Fruit fly (Drosophila melanogaster) whole organism, embryonic: Measurements from ENCODE around the gene CG14431.
A peak's percentile ranks its signal among the peaks of the same experiment; 100 is the strongest.

Source experiments
- BtbVII ChIP-seq: fragments of 200-800 bp; sonication (Bioruptor generic); optimal IDR thresholded peaks from 3 replicates; lab custom pipeline; 2017; ENCODE audit warnings: missing biosample characterization, mild to moderate bottlenecking, missing genetic modification characterization
- CG11247 ChIP-seq: fragments of 200-800 bp; sonication (Bioruptor generic); IDR thresholded peaks from 2 replicates; pipeline ENCODE4 v1.3.6; 2022; ENCODE audit warnings: missing biosample characterization, missing genetic modification characterization
- CG11456 ChIP-seq: fragments of 200-800 bp; sonication (Bioruptor generic); IDR thresholded peaks from 3 replicates; pipeline ENCODE4 v1.3.6; 2022; ENCODE audit warnings: missing biosample characterization, missing genetic modification characterization
- CG11560 ChIP-seq: fragments of 200-800 bp; sonication (Bioruptor generic); IDR thresholded peaks from 3 replicates; pipeline ENCODE4 v1.3.6; 2022; ENCODE audit warnings: missing biosample characterization, missing genetic modification characterization
- CG12219 ChIP-seq: fragments of 200-800 bp; sonication (Bioruptor generic); optimal IDR thresholded peaks from 3 replicates; lab custom pipeline; 2018; ENCODE audit warnings: missing biosample characterization, mild to moderate bottlenecking, missing genetic modification characterization
- CG13775 ChIP-seq: fragments of 200-800 bp; sonication (Bioruptor generic); optimal IDR thresholded peaks from 3 replicates; lab custom pipeline; 2017; ENCODE audit warnings: missing biosample characterization, mild to moderate bottlenecking, missing genetic modification characterization
- CG14965 ChIP-seq: fragments of 200-800 bp; sonication (Bioruptor generic); optimal IDR thresholded peaks from 2 replicates; lab custom pipeline; 2016; ENCODE audit warnings: missing biosample characterization, missing genetic modification characterization, borderline replicate concordance
- CG16815 ChIP-seq: fragments of 200-800 bp; sonication (Bioruptor generic); optimal IDR thresholded peaks from 3 replicates; lab custom pipeline; 2017; ENCODE audit warnings: missing biosample characterization, mild to moderate bottlenecking, missing genetic modification characterization
- CG16863 ChIP-seq: fragments of 200-800 bp; sonication (Bioruptor generic); optimal IDR thresholded peaks from 3 replicates; lab custom pipeline; 2016; ENCODE audit warnings: missing biosample characterization, missing genetic modification characterization
- CG2120 ChIP-seq: fragments of 200-800 bp; sonication (Bioruptor generic); optimal IDR thresholded peaks from 3 replicates; lab custom pipeline; 2016; ENCODE audit warnings: missing biosample characterization, missing genetic modification characterization
- CG2712 ChIP-seq: fragments of 200-800 bp; optimal IDR thresholded peaks from 3 replicates; lab custom pipeline; 2019; ENCODE audit warnings: missing biosample characterization, mild to moderate bottlenecking, missing genetic modification characterization, moderate library complexity
- CG3065 ChIP-seq: fragments of 200-800 bp; sonication (Bioruptor generic); optimal IDR thresholded peaks from 2 replicates; lab custom pipeline; 2016; ENCODE audit warnings: missing biosample characterization, missing genetic modification characterization
- CG3407 ChIP-seq: fragments of 200-800 bp; sonication (Bioruptor generic); optimal IDR thresholded peaks from 2 replicates; lab custom pipeline; 2018; ENCODE audit warnings: missing biosample characterization, mild to moderate bottlenecking, missing genetic modification characterization
- CG4328 ChIP-seq: fragments of 200-800 bp; sonication (Bioruptor generic); optimal IDR thresholded peaks from 3 replicates; lab custom pipeline; 2017; ENCODE audit warnings: missing biosample characterization, missing genetic modification reagents, missing genetic modification characterization
- CG4617 ChIP-seq: fragments of 200-800 bp; sonication (Bioruptor generic); optimal IDR thresholded peaks from 3 replicates; lab custom pipeline; 2016; ENCODE audit warnings: missing biosample characterization, missing genetic modification characterization, borderline replicate concordance
- CG6683 ChIP-seq: fragments of 200-800 bp; sonication (Bioruptor generic); optimal IDR thresholded peaks from 2 replicates; lab custom pipeline; 2017; ENCODE audit warnings: missing biosample characterization, mild to moderate bottlenecking, missing genetic modification characterization, missing genetic modification reagents
- CG7963 ChIP-seq: fragments of 200-800 bp; sonication (Bioruptor generic); IDR thresholded peaks from 3 replicates; pipeline ENCODE4 v1.3.6; 2022; ENCODE audit warnings: missing biosample characterization, missing genetic modification characterization; ENCODE audit not compliant: partially characterized antibody
- Dbx ChIP-seq: fragments of 200-800 bp; sonication (Bioruptor generic); IDR thresholded peaks from 3 replicates; pipeline ENCODE4 v1.3.6; 2022; ENCODE audit warnings: missing biosample characterization, missing genetic modification characterization
- Fer1 ChIP-seq: fragments of 200-800 bp; sonication (Bioruptor generic); optimal IDR thresholded peaks from 2 replicates; lab custom pipeline; 2017; ENCODE audit warnings: missing biosample characterization, mild to moderate bottlenecking, missing genetic modification characterization
- GATAe ChIP-seq: fragments of 200-800 bp; sonication (Bioruptor generic); conservative IDR thresholded peaks from 2 replicates; pipeline ENCODE4 v1.3.6; 2022; ENCODE audit warnings: missing biosample characterization, missing genetic modification characterization
- Hr3 ChIP-seq: fragments of 200-800 bp; sonication (Bioruptor generic); optimal IDR thresholded peaks from 3 replicates; lab custom pipeline; 2016; ENCODE audit warnings: missing biosample characterization, missing genetic modification characterization
- Med ChIP-seq: fragments of 200-800 bp; sonication (Bioruptor generic); peaks from one replicate; lab custom pipeline; 2016; ENCODE audit warnings: missing biosample characterization, missing genetic modification characterization, mild to moderate bottlenecking, inconsistent platforms, moderate library complexity
- al ChIP-seq: fragments of 200-800 bp; sonication (Bioruptor generic); IDR thresholded peaks from 2 replicates; pipeline ENCODE4 v1.3.6; 2022; ENCODE audit warnings: missing biosample characterization, missing genetic modification characterization
- bab2 ChIP-seq: fragments of 200-800 bp; sonication (Bioruptor generic); optimal IDR thresholded peaks from 2 replicates; lab custom pipeline; 2016; ENCODE audit warnings: missing biosample characterization, missing genetic modification characterization
- cad ChIP-seq: fragments of >200 bp; optimal IDR thresholded peaks from 2 replicates; lab custom pipeline; 2017; ENCODE audit warnings: missing biosample characterization, missing genetic modification characterization
- chif ChIP-seq, 2 experiments: fragments of 200-800 bp; sonication (Bioruptor generic); optimal IDR thresholded peaks; 3 replicates each; lab custom pipeline; 2016; ENCODE audit warnings: missing biosample characterization in 2 of 2, missing genetic modification characterization in 2 of 2
- crp ChIP-seq, 2 experiments: fragments of 200-800 bp; sonication (Bioruptor generic); optimal IDR thresholded peaks; 2 replicates in 1 of 2; 3 replicates in 1 of 2; lab custom pipeline; 2017; ENCODE audit warnings: missing biosample characterization in 2 of 2, missing genetic modification characterization in 2 of 2, mild to moderate bottlenecking in 1 of 2, moderate library complexity in 1 of 2
- dmrt11E ChIP-seq: fragments of 200-800 bp; sonication (Bioruptor generic); optimal IDR thresholded peaks from 3 replicates; lab custom pipeline; 2018; ENCODE audit warnings: missing biosample characterization, mild to moderate bottlenecking, missing genetic modification characterization, moderate library complexity
- fru ChIP-seq: fragments of >200 bp; optimal IDR thresholded peaks from 2 replicates; lab custom pipeline; 2017
- gfzf ChIP-seq: fragments of 200-800 bp; sonication (Bioruptor generic); optimal IDR thresholded peaks from 2 replicates; lab custom pipeline; 2016; ENCODE audit warnings: missing biosample characterization, mild to moderate bottlenecking, missing genetic modification characterization, moderate library complexity
- knrl ChIP-seq: fragments of 200-800 bp; sonication (Bioruptor generic); IDR thresholded peaks from 3 replicates; pipeline ENCODE4 v1.3.6; 2022; ENCODE audit warnings: missing biosample characterization, missing genetic modification characterization; ENCODE audit not compliant: partially characterized antibody
- lmd ChIP-seq: fragments of 200-800 bp; sonication (Bioruptor generic); IDR thresholded peaks from 2 replicates; pipeline ENCODE4 v1.3.6; 2022; ENCODE audit warnings: missing biosample characterization, missing genetic modification characterization
- odd ChIP-seq: fragments of 200-800 bp; sonication (Bioruptor generic); optimal IDR thresholded peaks from 2 replicates; lab custom pipeline; 2017; ENCODE audit warnings: missing biosample characterization, mild to moderate bottlenecking, missing genetic modification characterization
- salm ChIP-seq: fragments of 200-800 bp; sonication (Bioruptor generic); optimal IDR thresholded peaks from 2 replicates; lab custom pipeline; 2018; ENCODE audit warnings: missing biosample characterization, mild to moderate bottlenecking, missing genetic modification characterization
- scrt ChIP-seq: fragments of 200-800 bp; sonication (Bioruptor generic); optimal IDR thresholded peaks from 2 replicates; lab custom pipeline; 2018; ENCODE audit warnings: missing biosample characterization, mild to moderate bottlenecking, missing genetic modification characterization, moderate library complexity
- sisA ChIP-seq: fragments of 200-800 bp; sonication (Bioruptor generic); IDR thresholded peaks from 2 replicates; pipeline ENCODE4 v1.3.6; 2022; ENCODE audit warnings: missing biosample characterization, missing genetic modification characterization
- sna ChIP-seq: fragments of 200-800 bp; sonication (Bioruptor generic); IDR thresholded peaks from 2 replicates; pipeline ENCODE4 v1.3.6; 2022; ENCODE audit warnings: missing biosample characterization, missing genetic modification characterization; ENCODE audit not compliant: partially characterized antibody
- so ChIP-seq: fragments of 200-800 bp; sonication (Bioruptor generic); IDR thresholded peaks from 3 replicates; pipeline ENCODE4 v1.3.6; 2022; ENCODE audit warnings: missing biosample characterization, missing genetic modification characterization
- sug ChIP-seq: fragments of 200-800 bp; optimal IDR thresholded peaks from 2 replicates; lab custom pipeline; 2019; ENCODE audit warnings: missing biosample characterization, mild to moderate bottlenecking, missing genetic modification characterization, moderate library complexity
- tgo ChIP-seq: fragments of 200-800 bp; sonication (Bioruptor generic); IDR thresholded peaks from 3 replicates; pipeline ENCODE4 v1.3.6; 2022; ENCODE audit warnings: missing biosample characterization, missing genetic modification characterization
- tio ChIP-seq: fragments of 200-800 bp; sonication (Bioruptor generic); optimal IDR thresholded peaks from 2 replicates; lab custom pipeline; 2017; ENCODE audit warnings: missing biosample characterization, missing genetic modification characterization, inconsistent platforms
- tll ChIP-seq, 2 experiments: fragments of 200-800 bp in 1 of 2; fragments of >200 bp in 1 of 2; sonication (Bioruptor generic) in 1 of 2; optimal IDR thresholded peaks; 2 replicates each; lab custom pipeline; 2017 to 2019; ENCODE audit warnings: missing biosample characterization in 2 of 2, missing genetic modification characterization in 2 of 2, mild to moderate bottlenecking in 1 of 2, moderate library complexity in 1 of 2
- ttk ChIP-seq: fragments of 200-800 bp; sonication (Bioruptor generic); IDR thresholded peaks from 2 replicates; pipeline ENCODE4 v2.1.2; 2022; ENCODE audit warnings: missing biosample characterization, missing genetic modification characterization
- twi ChIP-seq: fragments of 200-800 bp; optimal IDR thresholded peaks from 2 replicates; lab custom pipeline; 2019; ENCODE audit warnings: missing biosample characterization, mild to moderate bottlenecking, missing genetic modification characterization, moderate library complexity
- vfl ChIP-seq: fragments of 200-800 bp; sonication (Bioruptor generic); optimal IDR thresholded peaks from 2 replicates; lab custom pipeline; 2016; ENCODE audit warnings: missing biosample characterization, missing genetic modification characterization
- yki ChIP-seq: fragments of >200 bp; optimal IDR thresholded peaks from 3 replicates; lab custom pipeline; 2018
- zfh2 ChIP-seq: fragments of 200-800 bp; sonication (Bioruptor generic); optimal IDR thresholded peaks from 2 replicates; lab custom pipeline; 2016; ENCODE audit warnings: missing biosample characterization, missing genetic modification characterization

Gene CG14431

dm6 chrX:7001135-7001769 is 93.2 kb downstream of the CG14431 start (continued):
- peak; percentile 30 for TF ChIP-seq dmrt11E (tag; lab: Kevin White, UChicago)
- peak; percentile 23; the same call in 1 of the 3 replicates for TF ChIP-seq so (GFP tag; lab: Robert Waterston, UW)
- peak; percentile 41 for TF ChIP-seq scrt
- TF ChIP-seq Hr3 (GFP tag; lab: Kevin White, UChicago), result no peak

dm6 chrX:7004101-7004700 is 96.1 kb downstream of the CG14431 start:
- peak; percentile 81 for TF ChIP-seq CG11456 (GFP tag; lab: Robert Waterston, UW)
- peak; percentile 58 for TF ChIP-seq CG4617 (GFP tag; lab: Kevin White, UChicago)
- TF ChIP-seq CG14965 (GFP tag; lab: Kevin White, UChicago), result peak; percentile 85
- TF ChIP-seq Dbx, result peak; percentile 61; the same call in 1 of the 3 replicates
- peak; percentile 90 for TF ChIP-seq CG16863
- TF ChIP-seq crp (GFP tag; optimal IDR thresholded peaks at IDR 0.05; lab: Kevin White, UChicago), result peak in 1 of 2 experiments; percentile 46
- TF ChIP-seq sug, result peak; percentile 49
- peak; percentile 79 for TF ChIP-seq CG2712 (tag; lab: Kevin White, UChicago)
- peak; percentile 76 for TF ChIP-seq salm (tag; lab: Kevin White, UChicago)
- TF ChIP-seq twi, result peak; percentile 79
- no peak; the same call in 2 of the 3 replicates for TF ChIP-seq tgo (GFP tag; lab: Robert Waterston, UW)
- TF ChIP-seq CG7963 (GFP tag; lab: Robert Waterston, UW), result no peak
- TF ChIP-seq CG2120, result peak; percentile 46
- peak; percentile 88 for TF ChIP-seq tio (GFP tag; lab: Kevin White, UChicago)
- TF ChIP-seq bab2 (GFP tag; lab: Kevin White, UChicago), result peak; percentile 90
- TF ChIP-seq CG6683 (GFP tag; lab: Kevin White, UChicago), result peak; percentile 67
- TF ChIP-seq CG16815 (GFP tag; lab: Kevin White, UChicago), result peak; percentile 48
- TF ChIP-seq chif (GFP tag; optimal IDR thresholded peaks at IDR 0.05; lab: Kevin White, UChicago), result peak; percentile 82 to 84
- peak; percentile 18; the same call in 1 of the 2 replicates for TF ChIP-seq sisA
- TF ChIP-seq Fer1 (GFP tag; lab: Kevin White, UChicago), result peak; percentile 74
- no peak for TF ChIP-seq yki (lab: Kevin White, UChicago)
- TF ChIP-seq BtbVII (GFP tag; lab: Kevin White, UChicago), result peak; percentile 84
- TF ChIP-seq al, result no peak; the same call in 1 of the 2 replicates
- TF ChIP-seq CG3407 (GFP tag; lab: Kevin White, UChicago), result peak; percentile 96
- TF ChIP-seq odd (GFP tag; lab: Kevin White, UChicago), result peak; percentile 90
- TF ChIP-seq CG3065 (GFP tag; lab: Kevin White, UChicago), result peak; percentile 90
- TF ChIP-seq GATAe (GFP tag; lab: Robert Waterston, UW), result no peak
- TF ChIP-seq ttk (GFP tag; lab: Robert Waterston, UW), result peak; percentile 39; the same call in 1 of the 2 replicates
- peak; percentile 55 for TF ChIP-seq vfl (GFP tag; lab: Kevin White, UChicago)
- peak; percentile 75 for TF ChIP-seq CG13775 (GFP tag; lab: Kevin White, UChicago)
- TF ChIP-seq knrl (GFP tag; lab: Robert Waterston, UW), result no peak
- peak; percentile 79 for TF ChIP-seq CG4328 (GFP tag; lab: Kevin White, UChicago)
- TF ChIP-seq zfh2 (GFP tag; lab: Kevin White, UChicago), result peak; percentile 25
- peak; percentile 67 for TF ChIP-seq CG11247 (GFP tag; lab: Robert Waterston, UW)
- TF ChIP-seq Med (GFP tag; lab: Kevin White, UChicago), result peak; percentile 97
- TF ChIP-seq CG12219 (GFP tag; lab: Kevin White, UChicago), result peak; percentile 81
- peak; percentile 29; the same call in 1 of the 2 replicates for TF ChIP-seq lmd (GFP tag; lab: Robert Waterston, UW)
- peak; percentile 4 for TF ChIP-seq cad (GFP tag; lab: Kevin White, UChicago)
- no peak for TF ChIP-seq sna (GFP tag; lab: Robert Waterston, UW)
- TF ChIP-seq tll (GFP tag; optimal IDR thresholded peaks at IDR 0.05; lab: Kevin White, UChicago), result peak in 1 of 2 experiments; percentile 66
- TF ChIP-seq CG11560 (tag; lab: Robert Waterston, UW), result no peak
- no peak for TF ChIP-seq fru (lab: Kevin White, UChicago)
- TF ChIP-seq gfzf (GFP tag; lab: Kevin White, UChicago), result no peak
